Worm (Caenorhabditis elegans) whole organism, L4/young adult: ENCODE results near the gene ZK632.9.

ENCODE experiments used
- W03F9.2 ChIP-seq: fragments of 150-350 bp; optimal IDR thresholded peaks from 2 replicates; lab custom pipeline; 2014; ENCODE audit warnings: missing biosample characterization, missing genetic modification characterization
- dao-5 ChIP-seq: sonication (generic microtip); optimal IDR thresholded peaks from 2 replicates; lab custom pipeline; 2016; ENCODE audit warnings: missing genotype, missing genetic modification characterization, moderate library complexity, missing compliant biosample characterization
- him-1 ChIP-seq: sonication (generic microtip); optimal IDR thresholded peaks from 2 replicates; lab custom pipeline; 2016; ENCODE audit warnings: missing genotype, missing genetic modification reagents, missing genetic modification characterization, missing compliant biosample characterization

DNA sequence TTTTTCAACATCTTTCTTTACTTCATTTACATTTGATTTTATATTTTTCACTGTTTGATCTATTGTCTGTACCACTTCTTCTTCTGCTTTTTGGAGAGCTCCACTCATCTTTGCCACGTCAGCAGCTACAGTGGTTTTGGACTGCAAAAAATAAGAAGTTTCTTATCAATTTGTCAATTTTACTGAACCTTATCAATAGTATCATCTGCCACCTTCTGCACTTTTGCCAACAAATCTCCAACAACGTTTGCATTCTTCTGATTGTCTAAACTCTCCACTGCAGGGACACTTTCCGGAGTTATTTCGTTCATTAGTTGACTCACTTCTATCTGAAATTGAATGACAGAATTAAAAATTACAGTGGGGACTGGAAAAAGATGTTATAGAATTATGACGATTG is 38.5 kb downstream of the ZK632.9 start:
- TF ChIP-seq W03F9.2 (tag; lab: Kevin White, UChicago) (no peak), him-1 (tag; lab: Kevin White, UChicago) (no peak), dao-5 (tag; lab: Kevin White, UChicago) (no peak)
